Worm (Caenorhabditis elegans): ENCODE results near the gene tbc-6.
A peak's percentile ranks its signal among the peaks of the same experiment; 100 is the strongest.

tbc-6 gene

DNA sequence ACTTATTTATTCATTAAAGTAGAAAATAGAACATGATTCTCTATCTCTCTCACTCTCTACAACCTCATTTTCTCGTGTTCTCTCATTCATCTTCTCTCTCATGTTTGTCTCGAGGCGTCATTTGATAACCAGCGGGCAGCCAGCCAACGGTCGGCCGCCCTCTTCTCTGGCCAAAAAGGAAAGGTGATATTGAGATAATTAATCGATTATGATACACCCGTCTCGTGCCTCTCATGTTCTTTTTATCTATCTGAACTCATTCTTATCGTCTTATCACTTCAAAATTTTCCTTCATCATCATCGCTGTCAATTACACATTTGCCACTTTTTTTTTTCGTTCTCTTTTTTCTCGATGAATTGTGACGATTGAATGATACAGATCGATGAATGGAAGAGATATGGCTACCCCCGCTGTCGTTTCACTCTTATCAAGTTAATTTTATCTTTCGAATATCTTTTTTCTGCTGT is 5.2 kb upstream of the tbc-6 start (continued):
- TF ChIP-seq set-16 (GFP tag; IDR thresholded peaks at IDR 0.05) (peak; percentile 43; the same call in 1 of the 2 replicates), sdz-12 (GFP tag; optimal IDR thresholded peaks at IDR 0.05) (no peak), attf-4 (tag; optimal IDR thresholded peaks at IDR 0.05) (no peak), arid-1 (GFP tag; conservative IDR thresholded peaks at IDR 0.05) (peak; percentile 75; the same call in 1 of the 2 replicates), mdt-29 (GFP tag; IDR thresholded peaks at IDR 0.05) (no peak), lin-15B (tag; optimal IDR thresholded peaks at IDR 0.05) (no peak), ZK337.2 (GFP tag; IDR thresholded peaks at IDR 0.05) (no peak), lin-39 (tag; optimal IDR thresholded peaks at IDR 0.05) (no peak), zag-1 (tag; optimal IDR thresholded peaks at IDR 0.05) (no peak), madf-9 (GFP tag; conservative IDR thresholded peaks at IDR 0.05) (no peak), lin-13 (GFP tag; optimal IDR thresholded peaks at IDR 0.05) (peak; percentile 32), ama-1 (optimal IDR thresholded peaks at IDR 0.05) (no peak), R02D3.7 (tag; optimal IDR thresholded peaks at IDR 0.05) (no peak), nhr-25 (tag; optimal IDR thresholded peaks at IDR 0.05; ENCODE audit: borderline replicate concordance, insufficient read depth) (peak; percentile 48), nhr-102 (tag; optimal IDR thresholded peaks at IDR 0.05) (peak; percentile 95), unc-130 (GFP tag; optimal IDR thresholded peaks at IDR 0.05) (no peak), nhr-10 (tag; optimal IDR thresholded peaks at IDR 0.05) (peak; percentile 92), tag-97 (GFP tag; IDR thresholded peaks at IDR 0.05) (no peak), lin-38 (GFP tag; IDR thresholded peaks at IDR 0.05) (peak; percentile 58), fos-1 (tag; optimal IDR thresholded peaks at IDR 0.05) (peak; percentile 59), F26F4.8 (GFP tag; conservative IDR thresholded peaks at IDR 0.05) (no peak), dve-1 (tag; optimal IDR thresholded peaks at IDR 0.05; ENCODE audit: insufficient read depth) (peak; percentile 98), ztf-7 (tag; optimal IDR thresholded peaks at IDR 0.05) (no peak), mes-2 (tag; optimal IDR thresholded peaks at IDR 0.05; ENCODE audit: poor library complexity, severe bottlenecking) (peak; percentile 69), zip-2 (tag; optimal IDR thresholded peaks at IDR 0.05) (peak; percentile 36), ceh-44 (GFP tag; IDR thresholded peaks at IDR 0.05) (no peak), dpl-1 (GFP tag; optimal IDR thresholded peaks at IDR 0.05) (peak; percentile 11), snpc-1.2 (GFP tag; IDR thresholded peaks at IDR 0.05) (no peak), nhr-6 (tag; optimal IDR thresholded peaks at IDR 0.05) (peak; percentile 96), hif-1 (tag; optimal IDR thresholded peaks at IDR 0.05) (no peak), daf-12 (tag; optimal IDR thresholded peaks at IDR 0.05) (no peak), pqm-1 (tag; optimal IDR thresholded peaks at IDR 0.05) (peak; percentile 99), lsy-2 (tag; optimal IDR thresholded peaks at IDR 0.05) (peak; percentile 74 to 77), nhr-48 (tag; optimal IDR thresholded peaks at IDR 0.05) (peak; percentile 98), dmd-6 (GFP tag; IDR thresholded peaks at IDR 0.05) (peak; percentile 99), madf-5 (GFP tag; IDR thresholded peaks at IDR 0.05) (no peak), F44E2.7 (GFP tag; IDR thresholded peaks at IDR 0.05) (no peak), Y75B8A.6 (GFP tag; IDR thresholded peaks at IDR 0.05) (no peak), zip-11 (GFP tag; IDR thresholded peaks at IDR 0.05) (no peak), duxl-1 (tag; optimal IDR thresholded peaks at IDR 0.05; ENCODE audit: poor library complexity) (peak; percentile 1), mdl-1 (tag; optimal IDR thresholded peaks at IDR 0.05) (peak; percentile 94 to 97), zfp-2 (tag; optimal IDR thresholded peaks at IDR 0.05) (no peak), lir-3 (tag; optimal IDR thresholded peaks at IDR 0.05) (no peak), ceh-32 (tag; optimal IDR thresholded peaks at IDR 0.05; ENCODE audit: poor library complexity) (no peak), T20F7.1 (GFP tag; optimal IDR thresholded peaks at IDR 0.05) (peak; percentile 78), lim-7 (GFP tag; IDR thresholded peaks at IDR 0.05) (no peak), nhr-11 (tag; optimal IDR thresholded peaks at IDR 0.05) (peak; percentile 9), dmd-8 (GFP tag; IDR thresholded peaks at IDR 0.05) (no peak), Y48G9A.11 (GFP tag; IDR thresholded peaks at IDR 0.05) (no peak), D1046.2 (GFP tag; IDR thresholded peaks at IDR 0.05) (no peak), nhr-237 (tag; optimal IDR thresholded peaks at IDR 0.05) (no peak)

All from whole organism, L4 larva.